Worm (Caenorhabditis elegans) whole organism, midembryonic: ENCODE data around the gene dct-11.

Experiments used
- flt-1 ChIP-seq: fragments of 200-800 bp; sonication (Bioruptor generic); IDR thresholded peaks from 2 replicates; pipeline ENCODE4 v1.3.6; 2022; ENCODE audit warnings: missing genetic modification characterization, missing compliant biosample characterization
- ref-1 ChIP-seq: fragments of 200-800 bp; sonication (Bioruptor generic); conservative IDR thresholded peaks from 2 replicates; pipeline ENCODE4 v1.3.6; 2022; ENCODE audit warnings: missing genetic modification reagents, missing genetic modification characterization, missing compliant biosample characterization
- tab-1 ChIP-seq: fragments of 200-800 bp; sonication (Bioruptor generic); IDR thresholded peaks from 2 replicates; pipeline ENCODE4 v1.3.6; 2022; ENCODE audit warnings: missing genetic modification characterization, missing compliant biosample characterization
- ztf-23 ChIP-seq: fragments of 200-800 bp; sonication (Bioruptor generic); IDR thresholded peaks from 2 replicates; pipeline ENCODE4 v1.3.6; 2022; ENCODE audit warnings: missing genetic modification reagents, missing genetic modification characterization, missing compliant biosample characterization

ce11 chrX:5802582-5802981 lies 37.0 kb downstream of the dct-11 start:
- TF ChIP-seq tab-1 (GFP tag; lab: Robert Waterston, UW): no peak
- no peak for TF ChIP-seq flt-1
- TF ChIP-seq ztf-23 (GFP tag; lab: Robert Waterston, UW): no peak
- no peak for TF ChIP-seq ref-1 (GFP tag; lab: Robert Waterston, UW)
